Fruit fly (Drosophila melanogaster): ENCODE data around the gene CG11380.

The CG11380 gene

DNA sequence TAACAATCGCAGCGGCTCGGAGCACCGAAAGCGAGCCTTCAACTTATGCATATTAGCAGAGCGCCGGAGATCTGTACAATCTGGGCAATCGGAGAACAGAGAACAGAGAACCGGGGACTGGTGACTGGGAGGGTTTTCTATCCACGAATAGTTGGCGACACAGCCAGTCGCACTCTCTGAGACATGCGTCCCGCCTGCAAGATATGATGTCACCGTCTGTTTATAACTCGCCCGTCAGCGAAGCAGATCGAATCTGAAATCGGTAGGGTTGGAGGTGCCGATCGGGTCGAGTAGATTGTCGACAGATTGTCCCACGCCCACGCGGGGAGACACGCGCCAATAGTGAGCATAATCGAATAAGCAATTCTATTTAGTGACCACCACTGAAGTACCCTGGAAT lies 50.9 kb downstream of the CG11380 start:
- TF ChIP-seq CG14014 (GFP tag; IDR thresholded peaks at IDR 0.05) (no peak), C15 (GFP tag; IDR thresholded peaks at IDR 0.05) (no peak), ewg (GFP tag; optimal IDR thresholded peaks at IDR 0.05) (no peak), GATAe (GFP tag; conservative IDR thresholded peaks at IDR 0.05) (no peak), Dbx (GFP tag; IDR thresholded peaks at IDR 0.05) (0 out of 3 replicates have a peak, but pooled peaks have one; percentile 6), unc-4 (GFP tag; IDR thresholded peaks at IDR 0.05; ENCODE audit: partially characterized antibody) (no peak), sim (GFP tag; IDR thresholded peaks at IDR 0.05) (no peak), sr (GFP tag; IDR thresholded peaks at IDR 0.05) (0 out of 3 replicates have a peak, but pooled peaks have one; percentile 21), CG14050 (GFP tag; IDR thresholded peaks at IDR 0.05) (no peak), chinmo (GFP tag; IDR thresholded peaks at IDR 0.05; ENCODE audit: partially characterized antibody) (peak; percentile 53; the same call in 1 of the 4 replicates), ato (GFP tag; IDR thresholded peaks at IDR 0.05; ENCODE audit: partially characterized antibody) (no peak), CG3726 (GFP tag; IDR thresholded peaks at IDR 0.05) (no peak), grn (GFP tag; optimal IDR thresholded peaks at IDR 0.05) (peak; percentile 7), CG3847 (GFP tag; IDR thresholded peaks at IDR 0.05) (no peak), HmgD (GFP tag; optimal IDR thresholded peaks at IDR 0.05) (no peak), CkIIα-i1 (GFP tag; IDR thresholded peaks at IDR 0.05) (no peak), CG2202 (tag; optimal IDR thresholded peaks at IDR 0.05) (no peak), CG10543 (GFP tag; optimal IDR thresholded peaks at IDR 0.05) (no peak), Ets65A (GFP tag) (peak; percentile 75), Dek (tag; optimal IDR thresholded peaks at IDR 0.05) (no peak), CG14441 (GFP tag; IDR thresholded peaks at IDR 0.05) (no peak), CG12299 (tag; optimal IDR thresholded peaks at IDR 0.05) (no peak), Fer3 (tag; optimal IDR thresholded peaks at IDR 0.05) (no peak), Atf3 (GFP tag; optimal IDR thresholded peaks at IDR 0.05) (peak; percentile 53), nmo (GFP tag; optimal IDR thresholded peaks at IDR 0.05) (no peak), zen2 (GFP tag; IDR thresholded peaks at IDR 0.05; ENCODE audit: partially characterized antibody) (no peak), hbn (GFP tag; IDR thresholded peaks at IDR 0.05; ENCODE audit: partially characterized antibody) (no peak), peb (GFP tag; IDR thresholded peaks at IDR 0.05) (no peak)
